Fruit fly (Drosophila melanogaster) whole organism, embryonic: Measurements from ENCODE around the gene Amacr.

Experiments
- BtbVII ChIP-seq: fragments of 200-800 bp; sonication (Bioruptor generic); optimal IDR thresholded peaks from 3 replicates; lab custom pipeline; 2017; ENCODE audit warnings: missing biosample characterization, mild to moderate bottlenecking, missing genetic modification characterization
- CG10366 ChIP-seq: fragments of 200-800 bp; sonication (Bioruptor generic); IDR thresholded peaks from 2 replicates; pipeline ENCODE4 v1.3.6; 2022; ENCODE audit warnings: missing biosample characterization, missing genetic modification characterization
- CG11723 ChIP-seq: fragments of 200-800 bp; sonication (Bioruptor generic); optimal IDR thresholded peaks from 2 replicates; lab custom pipeline; 2017; ENCODE audit warnings: missing biosample characterization, mild to moderate bottlenecking, missing genetic modification characterization
- CG12219 ChIP-seq: fragments of 200-800 bp; sonication (Bioruptor generic); optimal IDR thresholded peaks from 3 replicates; lab custom pipeline; 2018; ENCODE audit warnings: missing biosample characterization, mild to moderate bottlenecking, missing genetic modification characterization
- CG13296 ChIP-seq: fragments of 200-800 bp; sonication (Bioruptor generic); optimal IDR thresholded peaks from 3 replicates; lab custom pipeline; 2018; ENCODE audit warnings: missing biosample characterization, mild to moderate bottlenecking, missing genetic modification characterization
- CG14667 ChIP-seq: fragments of 200-800 bp; sonication (Bioruptor generic); IDR thresholded peaks from 2 replicates; pipeline ENCODE4 v1.3.6; 2022; ENCODE audit warnings: missing biosample characterization, missing genetic modification characterization
- CG31365 ChIP-seq: fragments of 200-800 bp; sonication (Bioruptor generic); optimal IDR thresholded peaks from 2 replicates; lab custom pipeline; 2018; ENCODE audit warnings: missing biosample characterization, mild to moderate bottlenecking, missing genetic modification characterization
- CG33213 ChIP-seq: fragments of 200-800 bp; sonication (Bioruptor generic); optimal IDR thresholded peaks from 3 replicates; lab custom pipeline; 2016; ENCODE audit warnings: missing biosample characterization, missing genetic modification characterization
- CG34224 ChIP-seq: fragments of 200-800 bp; sonication (Bioruptor generic); IDR thresholded peaks from 3 replicates; pipeline ENCODE4 v1.3.6; 2022; ENCODE audit warnings: missing biosample characterization, missing genetic modification characterization; ENCODE audit not compliant: partially characterized antibody
- CG4424 ChIP-seq: fragments of 200-800 bp; sonication (Bioruptor generic); optimal IDR thresholded peaks from 3 replicates; lab custom pipeline; 2016; ENCODE audit warnings: missing biosample characterization, missing genetic modification characterization
- CG6689 ChIP-seq: fragments of 200-800 bp; sonication (Bioruptor generic); IDR thresholded peaks from 2 replicates; pipeline ENCODE4 v1.3.6; 2022; ENCODE audit warnings: missing biosample characterization, missing genetic modification characterization
- Camta ChIP-seq: fragments of 200-800 bp; sonication (Bioruptor generic); optimal IDR thresholded peaks from 2 replicates; lab custom pipeline; 2016; ENCODE audit warnings: missing biosample characterization, missing genetic modification characterization
- Dad ChIP-seq: fragments of 200-800 bp; sonication (Bioruptor generic); optimal IDR thresholded peaks from 3 replicates; lab custom pipeline; 2016; ENCODE audit warnings: missing biosample characterization, missing genetic modification characterization
- Dip2 ChIP-seq: fragments of 200-800 bp; sonication (Bioruptor generic); IDR thresholded peaks from 2 replicates; pipeline ENCODE4 v1.3.6; 2022; ENCODE audit warnings: missing biosample characterization, missing genetic modification characterization
- Dll ChIP-seq: fragments of 200-800 bp; sonication (Bioruptor generic); IDR thresholded peaks from 4 replicates; pipeline ENCODE4 v1.3.6; 2022; ENCODE audit warnings: missing biosample characterization, missing genetic modification characterization; ENCODE audit not compliant: partially characterized antibody
- E2f1 ChIP-seq: fragments of 200-800 bp; sonication (Bioruptor generic); IDR thresholded peaks from 2 replicates; pipeline ENCODE4 v1.3.6; 2022; ENCODE audit warnings: missing biosample characterization, missing genetic modification characterization
- Ets97D ChIP-seq: fragments of 200-800 bp; sonication (Bioruptor generic); optimal IDR thresholded peaks from 3 replicates; lab custom pipeline; 2016; ENCODE audit warnings: missing biosample characterization, missing genetic modification characterization
- Fer2 ChIP-seq: fragments of 200-800 bp; sonication (Bioruptor generic); optimal IDR thresholded peaks from 2 replicates; lab custom pipeline; 2018; ENCODE audit warnings: missing biosample characterization, mild to moderate bottlenecking, missing genetic modification characterization, moderate library complexity
- Gug ChIP-seq: fragments of 200-800 bp; sonication (Bioruptor generic); IDR thresholded peaks from 4 replicates; pipeline ENCODE4 v1.3.6; 2022; ENCODE audit warnings: missing biosample characterization, missing genetic modification characterization
- H15 ChIP-seq: fragments of 200-800 bp; sonication (Bioruptor generic); IDR thresholded peaks from 3 replicates; pipeline ENCODE4 v1.3.6; 2022; ENCODE audit warnings: missing biosample characterization, missing genetic modification characterization
- H2.0 ChIP-seq: fragments of 200-800 bp; sonication (Bioruptor generic); IDR thresholded peaks from 2 replicates; pipeline ENCODE4 v1.3.6; 2022; ENCODE audit warnings: missing biosample characterization, missing genetic modification characterization
- Hand ChIP-seq: fragments of 200-800 bp; sonication (Bioruptor generic); optimal IDR thresholded peaks from 2 replicates; lab custom pipeline; 2017; ENCODE audit warnings: mild to moderate bottlenecking, missing biosample characterization, missing genetic modification reagents, missing genetic modification characterization
- Hey ChIP-seq: fragments of 200-800 bp; sonication (Bioruptor generic); optimal IDR thresholded peaks from 3 replicates; lab custom pipeline; 2018; ENCODE audit warnings: missing biosample characterization, mild to moderate bottlenecking, missing genetic modification characterization
- NfI ChIP-seq: fragments of 200-800 bp; sonication (Bioruptor generic); optimal IDR thresholded peaks from 3 replicates; lab custom pipeline; 2018; ENCODE audit warnings: missing biosample characterization, mild to moderate bottlenecking, missing genetic modification characterization, moderate library complexity
- Scr ChIP-seq: fragments of 200-800 bp; sonication (Bioruptor generic); IDR thresholded peaks from 2 replicates; pipeline ENCODE4 v1.3.6; 2022; ENCODE audit warnings: missing biosample characterization, missing genetic modification characterization; ENCODE audit not compliant: partially characterized antibody
- Side ChIP-seq: fragments of 200-800 bp; sonication (Bioruptor generic); optimal IDR thresholded peaks from 2 replicates; lab custom pipeline; 2016; ENCODE audit warnings: missing biosample characterization, missing genetic modification characterization
- Six4 ChIP-seq: fragments of 200-800 bp; sonication (Bioruptor generic); optimal IDR thresholded peaks from 2 replicates; lab custom pipeline; 2016; ENCODE audit warnings: missing biosample characterization, missing genetic modification characterization
- Xbp1 ChIP-seq: fragments of 200-800 bp; sonication (Bioruptor generic); optimal IDR thresholded peaks from 3 replicates; lab custom pipeline; 2016; ENCODE audit warnings: missing biosample characterization, mild to moderate bottlenecking, missing genetic modification characterization
- ab ChIP-seq: fragments of 200-800 bp; sonication (Bioruptor generic); optimal IDR thresholded peaks from 2 replicates; lab custom pipeline; 2016; ENCODE audit warnings: missing biosample characterization, missing genetic modification characterization
- abd-A ChIP-seq: fragments of 200-800 bp; sonication (Bioruptor generic); optimal IDR thresholded peaks from 3 replicates; lab custom pipeline; 2019; ENCODE audit warnings: missing biosample characterization, mild to moderate bottlenecking, missing genetic modification characterization, moderate library complexity
- bab2 ChIP-seq: fragments of 200-800 bp; sonication (Bioruptor generic); optimal IDR thresholded peaks from 2 replicates; lab custom pipeline; 2016; ENCODE audit warnings: missing biosample characterization, missing genetic modification characterization
- bcd ChIP-seq: fragments of 200-800 bp; sonication (Bioruptor generic); optimal IDR thresholded peaks from 2 replicates; lab custom pipeline; 2017; ENCODE audit warnings: missing biosample characterization, mild to moderate bottlenecking, missing genetic modification characterization
- cg ChIP-seq: fragments of 200-800 bp; sonication (Bioruptor generic); optimal IDR thresholded peaks from 3 replicates; lab custom pipeline; 2019; ENCODE audit warnings: missing biosample characterization, mild to moderate bottlenecking, missing genetic modification characterization, moderate library complexity
- dan ChIP-seq: fragments of 200-800 bp; sonication (Bioruptor generic); IDR thresholded peaks from 2 replicates; pipeline ENCODE4 v1.3.6; 2022; ENCODE audit warnings: missing biosample characterization, missing genetic modification characterization
- en ChIP-seq: fragments of 200-800 bp; sonication (Bioruptor generic); optimal IDR thresholded peaks from 2 replicates; lab custom pipeline; 2016; ENCODE audit warnings: missing biosample characterization, missing genetic modification characterization
- fru ChIP-seq: fragments of >200 bp; optimal IDR thresholded peaks from 2 replicates; lab custom pipeline; 2017
- gce ChIP-seq: fragments of 200-800 bp; sonication (Bioruptor generic); IDR thresholded peaks from 3 replicates; pipeline ENCODE4 v1.3.6; 2022; ENCODE audit warnings: missing biosample characterization, missing genetic modification characterization
- gfzf ChIP-seq: fragments of 200-800 bp; sonication (Bioruptor generic); optimal IDR thresholded peaks from 2 replicates; lab custom pipeline; 2016; ENCODE audit warnings: missing biosample characterization, mild to moderate bottlenecking, missing genetic modification characterization, moderate library complexity
- lilli ChIP-seq: fragments of 200-800 bp; sonication (Bioruptor generic); optimal IDR thresholded peaks from 3 replicates; lab custom pipeline; 2016; ENCODE audit warnings: missing biosample characterization, missing genetic modification characterization
- lola ChIP-seq, 3 experiments: fragments of >200 bp in 2 of 3; fragments of 200-800 bp in 1 of 3; sonication (Bioruptor generic) in 1 of 3; optimal IDR thresholded peaks; 2 replicates each; lab custom pipeline; 2017 to 2019; ENCODE audit warnings: missing biosample characterization in 3 of 3, missing genetic modification characterization in 3 of 3, mild to moderate bottlenecking in 1 of 3, moderate library complexity in 1 of 3
- lov ChIP-seq, 2 experiments: fragments of 200-800 bp in 1 of 2; fragments of >200 bp in 1 of 2; sonication (Bioruptor generic) in 1 of 2; IDR thresholded peaks in 1 of 2; optimal IDR thresholded peaks in 1 of 2; 2 replicates in 1 of 2; 3 replicates in 1 of 2; pipeline versions ENCODE4 v1.3.6 to Lab custom; 2017 to 2022; ENCODE audit warnings: missing biosample characterization in 1 of 2, missing genetic modification characterization in 1 of 2
- pho ChIP-seq: fragments of 200-800 bp; sonication (Bioruptor generic); optimal IDR thresholded peaks from 2 replicates; lab custom pipeline; 2016; ENCODE audit warnings: missing biosample characterization, missing genetic modification characterization
- pnt ChIP-seq: fragments of 200-800 bp; sonication (Bioruptor generic); optimal IDR thresholded peaks from 3 replicates; lab custom pipeline; 2016; ENCODE audit warnings: missing biosample characterization, missing genetic modification characterization
- prd ChIP-seq, 3 experiments: fragments of >200 bp in 2 of 3; fragments of 200-800 bp in 1 of 3; sonication (Bioruptor generic) in 1 of 3; optimal IDR thresholded peaks in 2 of 3; IDR thresholded peaks in 1 of 3; 2 replicates in 2 of 3; 3 replicates in 1 of 3; pipeline versions ENCODE4 v1.3.6 to Lab custom; 2017 to 2022; ENCODE audit warnings: missing biosample characterization in 1 of 3, missing genetic modification characterization in 1 of 3
- so ChIP-seq: fragments of 200-800 bp; sonication (Bioruptor generic); IDR thresholded peaks from 3 replicates; pipeline ENCODE4 v1.3.6; 2022; ENCODE audit warnings: missing biosample characterization, missing genetic modification characterization
- tio ChIP-seq: fragments of 200-800 bp; sonication (Bioruptor generic); optimal IDR thresholded peaks from 2 replicates; lab custom pipeline; 2017; ENCODE audit warnings: missing biosample characterization, missing genetic modification characterization, inconsistent platforms
- trh ChIP-seq: fragments of 200-800 bp; sonication (Bioruptor generic); optimal IDR thresholded peaks from 2 replicates; lab custom pipeline; 2016; ENCODE audit warnings: missing biosample characterization, missing genetic modification characterization
- wek ChIP-seq: fragments of 200-800 bp; sonication (Bioruptor generic); optimal IDR thresholded peaks from 3 replicates; lab custom pipeline; 2018; ENCODE audit warnings: missing biosample characterization, mild to moderate bottlenecking, missing genetic modification characterization, moderate library complexity

Amacr gene

dm6 chr2L:20714468-20715404, 37.4 kb downstream of the Amacr start, which contains the start of gene Hr38 (continued):
- TF ChIP-seq Side (GFP tag; lab: Kevin White, UChicago) = peak; percentile 48
- TF ChIP-seq Hey (tag; lab: Kevin White, UChicago) = no peak
- no peak for TF ChIP-seq CG33213 (GFP tag; lab: Kevin White, UChicago)
- TF ChIP-seq H2.0 (GFP tag; lab: Robert Waterston, UW) = no peak
- no peak for TF ChIP-seq en (GFP tag; lab: Kevin White, UChicago)
- peak; percentile 49 for TF ChIP-seq lilli
- TF ChIP-seq bab2 (GFP tag; lab: Kevin White, UChicago) = peak; percentile 1
- TF ChIP-seq dan (GFP tag; lab: Robert Waterston, UW) = no peak
- no peak; the same call in 1 of the 2 replicates for TF ChIP-seq CG10366 (GFP tag; lab: Robert Waterston, UW)
- no peak for TF ChIP-seq Dad
- no peak for TF ChIP-seq cg
- TF ChIP-seq gfzf = no peak
- no peak for TF ChIP-seq ab (GFP tag; lab: Kevin White, UChicago)
- peak; percentile 37 for TF ChIP-seq pnt (GFP tag; lab: Kevin White, UChicago)
- TF ChIP-seq CG4424 (GFP tag; lab: Kevin White, UChicago) = peak; percentile 10
- TF ChIP-seq tio (GFP tag; lab: Kevin White, UChicago) = no peak
- TF ChIP-seq so (GFP tag; lab: Robert Waterston, UW) = no peak
- TF ChIP-seq CG31365 (tag; lab: Kevin White, UChicago) = no peak
- peak; percentile 26 for TF ChIP-seq Fer2
- TF ChIP-seq H15 (GFP tag; lab: Robert Waterston, UW) = no peak
- no peak for TF ChIP-seq lola (GFP tag; optimal IDR thresholded peaks at IDR 0.05; lab: Kevin White, UChicago)
- peak; percentile 41 for TF ChIP-seq NfI (GFP tag; lab: Kevin White, UChicago)
- TF ChIP-seq Hand (GFP tag; lab: Kevin White, UChicago) = peak; percentile 72
- 0 out of 4 replicates have a peak, but pooled peaks have one; percentile 7 for TF ChIP-seq Gug (GFP tag; lab: Robert Waterston, UW)
- peak; percentile 0 for TF ChIP-seq wek
- peak; percentile 66; the same call in 2 of the 3 replicates for TF ChIP-seq CG34224 (GFP tag; lab: Robert Waterston, UW)
- no peak for TF ChIP-seq E2f1 (GFP tag; lab: Robert Waterston, UW)
- TF ChIP-seq trh (GFP tag; lab: Kevin White, UChicago) = no peak
- TF ChIP-seq fru (lab: Kevin White, UChicago) = no peak
- TF ChIP-seq lov (optimal IDR thresholded peaks at IDR 0.05; lab: Kevin White, UChicago) = no peak
- peak; percentile 78; the same call in 2 of the 3 replicates for TF ChIP-seq lov (GFP tag; IDR thresholded peaks at IDR 0.05; lab: Robert Waterston, UW)
- TF ChIP-seq pho (GFP tag; lab: Kevin White, UChicago) = peak; percentile 55
- no peak for TF ChIP-seq CG14667 (GFP tag; lab: Robert Waterston, UW)
- peak; percentile 18 for TF ChIP-seq Six4 (GFP tag; lab: Kevin White, UChicago)
- peak; percentile 50 for TF ChIP-seq CG13296
- TF ChIP-seq Dip2 (GFP tag; lab: Robert Waterston, UW) = no peak; the same call in 1 of the 2 replicates
- TF ChIP-seq Ets97D (GFP tag; lab: Kevin White, UChicago) = peak; percentile 12
- peak; percentile 33; the same call in 1 of the 4 replicates for TF ChIP-seq Dll (GFP tag; lab: Robert Waterston, UW)
- no peak for TF ChIP-seq Camta (GFP tag; lab: Kevin White, UChicago)
- peak; percentile 37 for TF ChIP-seq CG12219
- TF ChIP-seq Scr (GFP tag; lab: Robert Waterston, UW) = peak; percentile 20
- peak; percentile 87 for TF ChIP-seq abd-A (tag; lab: Kevin White, UChicago)
- no peak for TF ChIP-seq gce (GFP tag; lab: Robert Waterston, UW)
- TF ChIP-seq CG6689 (GFP tag; lab: Robert Waterston, UW) = no peak
- no peak for TF ChIP-seq CG11723 (GFP tag; lab: Kevin White, UChicago)
- peak; percentile 45 for TF ChIP-seq Xbp1
- peak; percentile 88 for TF ChIP-seq BtbVII (GFP tag; lab: Kevin White, UChicago)
- TF ChIP-seq prd (optimal IDR thresholded peaks at IDR 0.05; lab: Kevin White, UChicago) = no peak
- TF ChIP-seq prd (GFP tag; IDR thresholded peaks at IDR 0.05; lab: Robert Waterston, UW) = no peak
- TF ChIP-seq bcd = peak; percentile 47
